Worm (Caenorhabditis elegans): ENCODE measurements around the gene F08F3.6.

The F08F3.6 gene

ce11 chrV:5425008-5425407 is 5.1 kb upstream of the F08F3.6 start:
- no peak for TF ChIP-seq unc-62 (GFP tag; optimal IDR thresholded peaks at IDR 0.05)

- no peak for TF ChIP-seq unc-62 (GFP tag; optimal IDR thresholded peaks at IDR 0.05)
Measured at ce11 chrV:5423120-5423519, 3.3 kb upstream of the F08F3.6 start, which contains the start of gene cyp-14A5. Gene cyp-14A5 (minus strand): TSS chrV:5423282.

ce11 chrV:5412808-5413405 is 7.0 kb downstream of the F08F3.6 start, which contains the start of gene F08F3.10:
Gene F08F3.10 (plus strand): TSS chrV:5413355.
- no peak for TF ChIP-seq unc-62 (GFP tag; optimal IDR thresholded peaks at IDR 0.05)

- no peak for TF ChIP-seq unc-62 (GFP tag; optimal IDR thresholded peaks at IDR 0.05)
Measured at ce11 chrV:5410679-5411078, 9.2 kb downstream of the F08F3.6 start, which contains the start of gene F08F3.4. Gene F08F3.4 (plus strand): TSS chrV:5410955.

ce11 chrV:5408921-5409320 is 10.9 kb downstream of the F08F3.6 start:
- no peak for TF ChIP-seq unc-62 (GFP tag; optimal IDR thresholded peaks at IDR 0.05)

ce11 chrV:5408223-5408622 is 11.6 kb downstream of the F08F3.6 start, which contains the start of gene C25A6.1:
Gene C25A6.1 (plus strand): TSS chrV:5408523.
- TF ChIP-seq unc-62 (GFP tag; optimal IDR thresholded peaks at IDR 0.05) = no peak

- TF ChIP-seq unc-62 (GFP tag; optimal IDR thresholded peaks at IDR 0.05) = no peak
Measured at ce11 chrV:5405053-5405452, 14.8 kb downstream of the F08F3.6 start, which contains the start of gene dmsr-7. Gene dmsr-7 (plus strand): TSS chrV:5405353.

ce11 chrV:5403938-5404337 is 15.9 kb downstream of the F08F3.6 start:
- TF ChIP-seq unc-62 (GFP tag; optimal IDR thresholded peaks at IDR 0.05) = no peak

- no peak for TF ChIP-seq unc-62 (GFP tag; optimal IDR thresholded peaks at IDR 0.05)
Measured at ce11 chrV:5392993-5393628, 26.8 kb downstream of the F08F3.6 start, which contains the start of gene C35A11.4. Gene C35A11.4 (minus strand): TSS chrV:5393148.

ce11 chrV:5385914-5386493 is 33.9 kb downstream of the F08F3.6 start, which contains the start of gene C35A11.2:
Gene C35A11.2 (plus strand): TSS chrV:5386299.
- TF ChIP-seq unc-62 (GFP tag; optimal IDR thresholded peaks at IDR 0.05) = no peak

- TF ChIP-seq unc-62 (GFP tag; optimal IDR thresholded peaks at IDR 0.05) = no peak
Measured at ce11 chrV:5372118-5372517, 47.7 kb downstream of the F08F3.6 start, which contains the start of gene C35A11.3. Gene C35A11.3 (plus strand): TSS chrV:5372418.

ce11 chrV:5368792-5369191 is 51.1 kb downstream of the F08F3.6 start, which contains the start of gene T09D3.9:
Gene T09D3.9 (minus strand): TSS chrV:5368892.
- no peak for TF ChIP-seq unc-62 (GFP tag; optimal IDR thresholded peaks at IDR 0.05)
